1 fruit fly cellular context compared by ENCODE assay signal in the genomic region with DNA sequence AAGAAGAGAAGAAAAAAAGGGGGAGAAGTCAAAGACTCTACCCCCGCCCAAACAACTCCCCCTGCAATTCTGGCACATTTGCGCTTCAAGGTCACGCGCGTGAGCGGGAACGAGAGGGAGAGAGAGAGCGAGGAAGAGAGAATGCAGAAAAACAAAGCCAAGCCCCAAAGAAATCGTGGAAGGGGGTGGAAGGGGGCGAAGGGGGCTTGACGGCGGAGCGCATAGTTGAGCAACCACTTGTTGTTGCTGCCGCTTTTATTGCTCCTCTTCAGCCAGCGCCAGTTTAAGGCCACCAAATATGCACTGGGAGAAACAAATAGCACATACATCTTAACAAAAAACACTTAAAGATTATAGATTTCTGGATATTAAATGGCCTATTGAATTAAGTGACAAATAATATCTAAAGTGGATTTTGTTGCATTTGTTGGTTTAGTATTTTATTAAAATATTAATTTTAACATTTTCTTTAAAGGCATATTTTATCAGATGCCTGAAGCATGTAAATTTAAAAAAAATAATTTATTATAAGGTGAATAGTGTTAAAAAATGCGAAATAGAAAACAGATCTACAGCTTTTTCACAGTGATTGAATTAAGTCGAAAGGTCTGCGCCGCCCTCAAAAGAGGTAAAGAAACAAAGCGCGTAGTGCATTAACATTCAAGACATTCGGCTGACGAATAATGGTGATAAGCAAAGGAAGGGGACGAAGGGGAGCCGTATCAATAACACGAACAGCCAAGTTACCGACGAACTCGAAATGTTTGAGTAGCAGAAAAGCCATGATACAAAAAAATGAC.
TF ChIP-seq lines count a peak whose summit lies in the region.

No protein-coding gene starts in this region.

TF ChIP-seq in whole organism, embryonic, 481 proteins besides CTCF, POLR2A, EP300 and RAD21 (continued from another document and continues in another):
- TF ChIP-seq Hr3 (GFP tag; optimal IDR thresholded peaks at IDR 0.05; lab: Kevin White, UChicago) (peak; percentile 96), nau (GFP tag; optimal IDR thresholded peaks at IDR 0.05; lab: Kevin White, UChicago) (peak; percentile 94), CG10543 (GFP tag; optimal IDR thresholded peaks at IDR 0.05; lab: Kevin White, UChicago) (peak; percentile 83), CG17186 (GFP tag; optimal IDR thresholded peaks at IDR 0.05; lab: Kevin White, UChicago) (peak; percentile 60), row (GFP tag; IDR thresholded peaks at IDR 0.05; lab: Robert Waterston, UW) (peak; percentile 94), CG16779 (GFP tag; IDR thresholded peaks at IDR 0.05; lab: Robert Waterston, UW) (no peak), D19B (GFP tag; optimal IDR thresholded peaks at IDR 0.05; lab: Kevin White, UChicago) (peak; percentile 84), vnd (GFP tag; IDR thresholded peaks at IDR 0.05; lab: Robert Waterston, UW; ENCODE audit: partially characterized antibody) (no peak), Rfx (GFP tag; IDR thresholded peaks at IDR 0.05; lab: Robert Waterston, UW) (peak; percentile 58; the same call in 1 of the 2 replicates), Scr (GFP tag; IDR thresholded peaks at IDR 0.05; lab: Robert Waterston, UW; ENCODE audit: partially characterized antibody) (no peak), Dll (GFP tag; IDR thresholded peaks at IDR 0.05; lab: Robert Waterston, UW; ENCODE audit: partially characterized antibody) (no peak), Abd-B (GFP tag; optimal IDR thresholded peaks at IDR 0.05; lab: Kevin White, UChicago) (peak; percentile 97), CG9437 (GFP tag; optimal IDR thresholded peaks at IDR 0.05; lab: Kevin White, UChicago) (peak; percentile 96), ttk (GFP tag; IDR thresholded peaks at IDR 0.05; lab: Robert Waterston, UW) (peak; percentile 95), CG2116 (GFP tag; optimal IDR thresholded peaks at IDR 0.05; lab: Kevin White, UChicago) (peak; percentile 46), Dbx (GFP tag; IDR thresholded peaks at IDR 0.05; lab: Robert Waterston, UW) (peak; percentile 60; the same call in 2 of the 3 replicates), vfl (GFP tag; optimal IDR thresholded peaks at IDR 0.05; lab: Kevin White, UChicago) (peak; percentile 22), Bgb (GFP tag; IDR thresholded peaks at IDR 0.05; lab: Robert Waterston, UW; ENCODE audit: partially characterized antibody) (no peak; the same call in 1 of the 2 replicates), tup (GFP tag; optimal IDR thresholded peaks at IDR 0.05; lab: Kevin White, UChicago) (peak; percentile 40), CG17912 (GFP tag; optimal IDR thresholded peaks at IDR 0.05; lab: Kevin White, UChicago) (no peak), Sry-δ (GFP tag; optimal IDR thresholded peaks at IDR 0.05; lab: Kevin White, UChicago) (no peak), sna (GFP tag; IDR thresholded peaks at IDR 0.05; lab: Robert Waterston, UW; ENCODE audit: partially characterized antibody) (no peak), CG12236 (GFP tag; optimal IDR thresholded peaks at IDR 0.05; lab: Kevin White, UChicago) (no peak), peb (GFP tag; IDR thresholded peaks at IDR 0.05; lab: Robert Waterston, UW) (peak; percentile 92), wdn (GFP tag; IDR thresholded peaks at IDR 0.05; lab: Robert Waterston, UW) (peak; percentile 80), CG4282 (GFP tag; optimal IDR thresholded peaks at IDR 0.05; lab: Kevin White, UChicago) (no peak), bigmax (GFP tag; optimal IDR thresholded peaks at IDR 0.05; lab: Kevin White, UChicago) (no peak), CG6683 (GFP tag; optimal IDR thresholded peaks at IDR 0.05; lab: Kevin White, UChicago) (peak; percentile 93), ind (GFP tag; optimal IDR thresholded peaks at IDR 0.05; lab: Kevin White, UChicago) (peak; percentile 95), prd (optimal IDR thresholded peaks at IDR 0.05; lab: Kevin White, UChicago) (no peak), prd (GFP tag; IDR thresholded peaks at IDR 0.05; lab: Robert Waterston, UW) (peak; percentile 92), Asciz (GFP tag; optimal IDR thresholded peaks at IDR 0.05; lab: Kevin White, UChicago) (peak; percentile 98), CG2202 (tag; optimal IDR thresholded peaks at IDR 0.05; lab: Kevin White, UChicago) (peak; percentile 89), CG12104 (GFP tag; optimal IDR thresholded peaks at IDR 0.05; lab: Kevin White, UChicago) (peak; percentile 80), knrl (GFP tag; IDR thresholded peaks at IDR 0.05; lab: Robert Waterston, UW; ENCODE audit: partially characterized antibody) (no peak), CG33557 (GFP tag; optimal IDR thresholded peaks at IDR 0.05; lab: Kevin White, UChicago) (peak; percentile 81), sob (GFP tag; IDR thresholded peaks at IDR 0.05; lab: Robert Waterston, UW) (peak; percentile 54; the same call in 1 of the 2 replicates), HLHmδ (GFP tag; optimal IDR thresholded peaks at IDR 0.05; lab: Kevin White, UChicago) (no peak), Poxn (GFP tag; IDR thresholded peaks at IDR 0.05; lab: Robert Waterston, UW) (peak; percentile 51; the same call in 1 of the 2 replicates), C15 (GFP tag; IDR thresholded peaks at IDR 0.05; lab: Robert Waterston, UW) (peak; percentile 72; the same call in 1 of the 3 replicates), cas (GFP tag; IDR thresholded peaks at IDR 0.05; lab: Robert Waterston, UW) (peak; percentile 57; the same call in 1 of the 2 replicates), slou (GFP tag; optimal IDR thresholded peaks at IDR 0.05; lab: Kevin White, UChicago) (peak; percentile 54), odd (GFP tag; optimal IDR thresholded peaks at IDR 0.05; lab: Kevin White, UChicago) (peak; percentile 91), CG31365 (tag; optimal IDR thresholded peaks at IDR 0.05; lab: Kevin White, UChicago) (peak; percentile 29), CG8478 (optimal IDR thresholded peaks at IDR 0.05; lab: Kevin White, UChicago) (no peak), dysf (GFP tag; IDR thresholded peaks at IDR 0.05; lab: Robert Waterston, UW) (peak; percentile 88), nmo (GFP tag; optimal IDR thresholded peaks at IDR 0.05; lab: Kevin White, UChicago) (peak; percentile 84), CG10959 (GFP tag; IDR thresholded peaks at IDR 0.05; lab: Robert Waterston, UW) (peak; percentile 59; the same call in 1 of the 2 replicates), crc (GFP tag; optimal IDR thresholded peaks at IDR 0.05; lab: Kevin White, UChicago) (peak; percentile 9), Lhr (GFP tag; optimal IDR thresholded peaks at IDR 0.05; lab: Kevin White, UChicago) (no peak), CG15514 (GFP tag; optimal IDR thresholded peaks at IDR 0.05; lab: Kevin White, UChicago) (peak; percentile 84), Gsc (GFP tag; IDR thresholded peaks at IDR 0.05; lab: Robert Waterston, UW) (peak; percentile 88), Dip3 (GFP tag; optimal IDR thresholded peaks at IDR 0.05; lab: Kevin White, UChicago) (peak; percentile 72), Optix (GFP tag; IDR thresholded peaks at IDR 0.05; lab: Robert Waterston, UW) (no peak), CG9876 (GFP tag; optimal IDR thresholded peaks at IDR 0.05; lab: Kevin White, UChicago) (no peak), gro (GFP tag; optimal IDR thresholded peaks at IDR 0.05; lab: Kevin White, UChicago) (no peak), slbo (GFP tag; IDR thresholded peaks at IDR 0.05; lab: Robert Waterston, UW) (peak; percentile 87), CG3163 (GFP tag; optimal IDR thresholded peaks at IDR 0.05; lab: Kevin White, UChicago) (peak; percentile 14), CG2712 (tag; optimal IDR thresholded peaks at IDR 0.05; lab: Kevin White, UChicago) (peak; percentile 99), CG13775 (GFP tag; optimal IDR thresholded peaks at IDR 0.05; lab: Kevin White, UChicago) (peak; percentile 92), fu2 (GFP tag; optimal IDR thresholded peaks at IDR 0.05; lab: Kevin White, UChicago) (peak; percentile 38), fd64A (GFP tag; optimal IDR thresholded peaks at IDR 0.05; lab: Kevin White, UChicago) (peak; percentile 63), tll (GFP tag; optimal IDR thresholded peaks at IDR 0.05; lab: Kevin White, UChicago) (no peak), CG8924 (tag; optimal IDR thresholded peaks at IDR 0.05; lab: Kevin White, UChicago) (peak; percentile 98), Bdp1 (GFP tag; optimal IDR thresholded peaks at IDR 0.05; lab: Kevin White, UChicago) (peak; percentile 26), hbn (GFP tag; IDR thresholded peaks at IDR 0.05; lab: Robert Waterston, UW; ENCODE audit: partially characterized antibody) (no peak), sim (GFP tag; IDR thresholded peaks at IDR 0.05; lab: Robert Waterston, UW) (no peak), CG17385 (GFP tag; optimal IDR thresholded peaks at IDR 0.05; lab: Kevin White, UChicago) (peak; percentile 94), exex (tag; optimal IDR thresholded peaks at IDR 0.05; lab: Kevin White, UChicago) (peak; percentile 78), unc-4 (GFP tag; IDR thresholded peaks at IDR 0.05; lab: Robert Waterston, UW; ENCODE audit: partially characterized antibody) (no peak), crp (GFP tag; optimal IDR thresholded peaks at IDR 0.05; lab: Kevin White, UChicago) (peak in 1 of 2 experiments; percentile 44), CG6791 (GFP tag; IDR thresholded peaks at IDR 0.05; lab: Robert Waterston, UW; ENCODE audit: partially characterized antibody) (no peak), Xrp1 (GFP tag; IDR thresholded peaks at IDR 0.05; lab: Robert Waterston, UW) (peak; percentile 94), CG4404 (GFP tag; IDR thresholded peaks at IDR 0.05; lab: Robert Waterston, UW) (peak; percentile 77), Tbp (GFP tag; optimal IDR thresholded peaks at IDR 0.05; lab: Kevin White, UChicago) (no peak), trem (tag; optimal IDR thresholded peaks at IDR 0.05; lab: Kevin White, UChicago) (peak; percentile 94), CG14860 (GFP tag; IDR thresholded peaks at IDR 0.05; lab: Robert Waterston, UW; ENCODE audit: partially characterized antibody) (no peak), CG11560 (tag; IDR thresholded peaks at IDR 0.05; lab: Robert Waterston, UW) (peak; percentile 78; the same call in 2 of the 3 replicates), klu (GFP tag; IDR thresholded peaks at IDR 0.05; lab: Robert Waterston, UW) (peak; percentile 55), Sox102F (GFP tag; optimal IDR thresholded peaks at IDR 0.05; lab: Kevin White, UChicago) (peak; percentile 99), Mes4 (GFP tag; optimal IDR thresholded peaks at IDR 0.05; lab: Kevin White, UChicago) (peak; percentile 30), Dp (GFP tag; optimal IDR thresholded peaks at IDR 0.05; lab: Kevin White, UChicago) (no peak), CG7556 (GFP tag; optimal IDR thresholded peaks at IDR 0.05; lab: Kevin White, UChicago) (peak; percentile 98), Hr39 (optimal IDR thresholded peaks at IDR 0.05; lab: Kevin White, UChicago) (no peak), ac (GFP tag; optimal IDR thresholded peaks at IDR 0.05; lab: Kevin White, UChicago) (no peak), tna (GFP tag; IDR thresholded peaks at IDR 0.05; lab: Robert Waterston, UW; ENCODE audit: partially characterized antibody) (no peak), CG7271 (tag; optimal IDR thresholded peaks at IDR 0.05; lab: Kevin White, UChicago) (peak; percentile 83), oc (tag; optimal IDR thresholded peaks at IDR 0.05; lab: Kevin White, UChicago) (peak; percentile 53), CG10274 (GFP tag; optimal IDR thresholded peaks at IDR 0.05; lab: Kevin White, UChicago) (peak; percentile 83), Mrtf (GFP tag; IDR thresholded peaks at IDR 0.05; lab: Robert Waterston, UW) (peak; percentile 90; the same call in 2 of the 3 replicates), Side (GFP tag; optimal IDR thresholded peaks at IDR 0.05; lab: Kevin White, UChicago) (peak; percentile 30), kay (GFP tag; optimal IDR thresholded peaks at IDR 0.05; lab: Kevin White, UChicago) (no peak), CG4617 (GFP tag; optimal IDR thresholded peaks at IDR 0.05; lab: Kevin White, UChicago; ENCODE audit: borderline replicate concordance) (peak; percentile 53), Antp (GFP tag; optimal IDR thresholded peaks at IDR 0.05; lab: Kevin White, UChicago) (no peak), en (GFP tag; optimal IDR thresholded peaks at IDR 0.05; lab: Kevin White, UChicago) (peak; percentile 36), CG4820 (GFP tag; optimal IDR thresholded peaks at IDR 0.05; lab: Kevin White, UChicago) (peak; percentile 34), Myb (GFP tag; optimal IDR thresholded peaks at IDR 0.05; lab: Kevin White, UChicago) (peak; percentile 39), vvl (GFP tag; IDR thresholded peaks at IDR 0.05; lab: Robert Waterston, UW) (peak; percentile 81), CG7372 (GFP tag; IDR thresholded peaks at IDR 0.05; lab: Robert Waterston, UW) (peak; percentile 93), fd3F (GFP tag; optimal IDR thresholded peaks at IDR 0.05; lab: Kevin White, UChicago) (peak; percentile 81), CG11398 (GFP tag; optimal IDR thresholded peaks at IDR 0.05; lab: Kevin White, UChicago) (peak; percentile 73), lov (optimal IDR thresholded peaks at IDR 0.05; lab: Kevin White, UChicago) (no peak), lov (GFP tag; IDR thresholded peaks at IDR 0.05; lab: Robert Waterston, UW) (no peak), CG2129 (GFP tag; IDR thresholded peaks at IDR 0.05; lab: Robert Waterston, UW; ENCODE audit: partially characterized antibody) (no peak), Sin3A (optimal IDR thresholded peaks at IDR 0.05; lab: Kevin White, UChicago) (no peak), CG13624 (GFP tag; optimal IDR thresholded peaks at IDR 0.05; lab: Kevin White, UChicago) (no peak), CG6254 (GFP tag; optimal IDR thresholded peaks at IDR 0.05; lab: Kevin White, UChicago) (peak; percentile 89), bab2 (GFP tag; optimal IDR thresholded peaks at IDR 0.05; lab: Kevin White, UChicago) (peak; percentile 67), pho (GFP tag; optimal IDR thresholded peaks at IDR 0.05; lab: Kevin White, UChicago) (no peak), CG7987 (GFP tag; optimal IDR thresholded peaks at IDR 0.05; lab: Kevin White, UChicago) (peak; percentile 85), CG18619 (GFP tag; optimal IDR thresholded peaks at IDR 0.05; lab: Kevin White, UChicago) (peak; percentile 79), aop (GFP tag; IDR thresholded peaks at IDR 0.05; lab: Robert Waterston, UW) (0 out of 2 replicates have a peak, but pooled peaks have one; percentile 67), slp2 (GFP tag; optimal IDR thresholded peaks at IDR 0.05; lab: Kevin White, UChicago) (peak; percentile 41), CG14441 (GFP tag; IDR thresholded peaks at IDR 0.05; lab: Robert Waterston, UW) (peak; percentile 91), sug (tag; optimal IDR thresholded peaks at IDR 0.05; lab: Kevin White, UChicago) (peak; percentile 82), Fer1 (GFP tag; optimal IDR thresholded peaks at IDR 0.05; lab: Kevin White, UChicago) (peak; percentile 97), CG3281 (GFP tag; optimal IDR thresholded peaks at IDR 0.05; lab: Kevin White, UChicago) (peak; percentile 94), Doc3 (GFP tag; IDR thresholded peaks at IDR 0.05; lab: Robert Waterston, UW; ENCODE audit: partially characterized antibody) (no peak), jumu (GFP tag; optimal IDR thresholded peaks at IDR 0.05; lab: Kevin White, UChicago) (peak; percentile 45)
